Worm (Caenorhabditis elegans): Measurements from ENCODE around the gene ZK546.5.
"Not testable (repeated sequence)": the region's sequence is repeated elsewhere in the genome, so short reads cannot be mapped to it uniquely, and the experiment has no call there.

The ZK546.5 gene

ce11 chrII:4935518-4935917 is at the start of gene ZK546.5:
Gene ZK546.5 (plus strand): TSS chrII:4935818.
- TF ChIP-seq ceh-39 (tag; optimal IDR thresholded peaks at IDR 0.05): peak; percentile 39
- peak; percentile 71 for TF ChIP-seq ces-1 (GFP tag; optimal IDR thresholded peaks at IDR 0.05)
- no peak for TF ChIP-seq nhr-12 (tag; optimal IDR thresholded peaks at IDR 0.05)

ce11 chrII:4885976-4886375 is 49.6 kb upstream of the ZK546.5 start, which contains the start of gene R05F9.7:
Gene R05F9.7 (plus strand): TSS chrII:4886276.
- TF ChIP-seq sem-2 (GFP tag; optimal IDR thresholded peaks at IDR 0.05) (no peak), bed-3 (GFP tag; optimal IDR thresholded peaks at IDR 0.05) (no peak)

- TF ChIP-seq hlh-1 (tag; optimal IDR thresholded peaks at IDR 0.05) (peak; percentile 57), unc-120 (tag; optimal IDR thresholded peaks at IDR 0.05; ENCODE audit: poor library complexity, severe bottlenecking) (peak; percentile 34), elt-1 (tag; optimal IDR thresholded peaks at IDR 0.05; ENCODE audit: borderline replicate concordance, insufficient read depth) (no peak)
Observed at ce11 chrII:4888527-4889487, 46.8 kb upstream of the ZK546.5 start, which contains the start of gene pgm-1. Gene pgm-1 (plus strand): TSS chrII:4889437.

- TF ChIP-seq lin-32 (GFP tag; optimal IDR thresholded peaks at IDR 0.05) (no peak), nhr-76 (tag; optimal IDR thresholded peaks at IDR 0.05) (no peak), unc-120 (tag; optimal IDR thresholded peaks at IDR 0.05; ENCODE audit: poor library complexity, severe bottlenecking) (no peak), snpc-4 (tag; optimal IDR thresholded peaks at IDR 0.05) (no peak), hlh-1 (tag; optimal IDR thresholded peaks at IDR 0.05) (no peak), mls-2 (tag; optimal IDR thresholded peaks at IDR 0.05) (no peak), elt-1 (tag; optimal IDR thresholded peaks at IDR 0.05; ENCODE audit: borderline replicate concordance, insufficient read depth) (no peak), zip-8 (tag; optimal IDR thresholded peaks at IDR 0.05) (no peak), ceh-83 (GFP tag; optimal IDR thresholded peaks at IDR 0.05) (no peak), nhr-237 (tag; optimal IDR thresholded peaks at IDR 0.05) (no peak), M03D4.4 (tag; optimal IDR thresholded peaks at IDR 0.05) (no peak), tbx-8 (GFP tag; optimal IDR thresholded peaks at IDR 0.05) (no peak), pha-4 (tag; optimal IDR thresholded peaks at IDR 0.05) (no peak), ceh-39 (tag; optimal IDR thresholded peaks at IDR 0.05) (no peak), mep-1 (tag; optimal IDR thresholded peaks at IDR 0.05) (no peak), blmp-1 (tag; optimal IDR thresholded peaks at IDR 0.05) (no peak)
Observed at ce11 chrII:4891012-4891775, 44.4 kb upstream of the ZK546.5 start, which contains the start of gene gst-9. Gene gst-9 (plus strand): TSS chrII:4891585.

- TF ChIP-seq zip-8 (tag; optimal IDR thresholded peaks at IDR 0.05) (no peak), ceh-39 (tag; optimal IDR thresholded peaks at IDR 0.05) (no peak), mep-1 (tag; optimal IDR thresholded peaks at IDR 0.05) (no peak), mab-5 (tag; optimal IDR thresholded peaks at IDR 0.05) (no peak), elt-3 (tag; optimal IDR thresholded peaks at IDR 0.05) (no peak), hlh-1 (tag; optimal IDR thresholded peaks at IDR 0.05) (no peak), blmp-1 (tag; optimal IDR thresholded peaks at IDR 0.05) (no peak), ham-2 (GFP tag; optimal IDR thresholded peaks at IDR 0.05) (no peak), pha-4 (tag; optimal IDR thresholded peaks at IDR 0.05) (no peak), ceh-83 (GFP tag; optimal IDR thresholded peaks at IDR 0.05) (no peak)
Observed at ce11 chrII:4892594-4892993, 43.0 kb upstream of the ZK546.5 start, which contains the start of gene msp-33. Gene msp-33 (minus strand): TSS chrII:4892694.

ce11 chrII:4898529-4898928 is 37.1 kb upstream of the ZK546.5 start, which contains the start of gene msp-32:
Gene msp-32 (plus strand): TSS chrII:4898829.
- TF ChIP-seq ceh-83 (GFP tag; optimal IDR thresholded peaks at IDR 0.05); ceh-39 (tag; optimal IDR thresholded peaks at IDR 0.05); tbx-8 (GFP tag; optimal IDR thresholded peaks at IDR 0.05): not testable (repeated sequence)

- peak; percentile 37 for TF ChIP-seq lsy-2 (tag; optimal IDR thresholded peaks at IDR 0.05)
- TF ChIP-seq tbx-8 (GFP tag; optimal IDR thresholded peaks at IDR 0.05): no peak
- peak; percentile 46 for TF ChIP-seq mep-1 (tag; optimal IDR thresholded peaks at IDR 0.05)
- peak; percentile 29 for TF ChIP-seq ces-1 (GFP tag; optimal IDR thresholded peaks at IDR 0.05)
- peak; percentile 75 for TF ChIP-seq ceh-39 (tag; optimal IDR thresholded peaks at IDR 0.05)
Observed at ce11 chrII:4902035-4902434, 33.6 kb upstream of the ZK546.5 start, which contains the start of gene R05F9.9. Gene R05F9.9 (minus strand): TSS chrII:4902100.

All from whole organism, mixed stage, embryonic.